Fruit fly (Drosophila melanogaster): ENCODE data around the gene CG6765.

- TF ChIP-seq CG8478 (optimal IDR thresholded peaks at IDR 0.05) (no peak), CTCF (optimal IDR thresholded peaks at IDR 0.05) (no peak)
Measured at dm6 chr3L:8538355-8538754, 25.8 kb downstream of the CG6765 start.
